Worm (Caenorhabditis elegans): ENCODE data around the gene F08D12.2.

- TF ChIP-seq ama-1 (optimal IDR thresholded peaks at IDR 0.05) (no peak), tra-4 (tag; optimal IDR thresholded peaks at IDR 0.05) (no peak), sea-1 (GFP tag; conservative IDR thresholded peaks at IDR 0.05) (no peak), aly-1 (tag; optimal IDR thresholded peaks at IDR 0.05) (no peak), ceh-36 (tag; optimal IDR thresholded peaks at IDR 0.05) (no peak)
Observed at ce11 chrII:2766331-2766730, 15.1 kb upstream of the F08D12.2 start, which contains the start of gene F08D12.15.
